Worm (Caenorhabditis elegans): ENCODE measurements around the gene C46C2.5.

The C46C2.5 gene

ce11 chrIV:9227650-9228049 lies 35.2 kb upstream of the C46C2.5 start:
- no peak for TF ChIP-seq F37D6.2 (tag; optimal IDR thresholded peaks at IDR 0.05)
- peak; percentile 92 for TF ChIP-seq aha-1 (tag)

- TF ChIP-seq unc-62 (GFP tag; optimal IDR thresholded peaks at IDR 0.05 in 1 of 2): peak in 1 of 2 experiments; percentile 19
- no peak for TF ChIP-seq unc-62 (tag; optimal IDR thresholded peaks at IDR 0.05)
- TF ChIP-seq F26F4.8 (GFP tag; conservative IDR thresholded peaks at IDR 0.05): no peak
These were observed 32.4 kb upstream of the C46C2.5 start, which contains the start of gene C46C2.3 for ce11 chrIV:9224825-9225224. TSS of gene C46C2.3 (plus strand) at chrIV:9225125.

- TF ChIP-seq nhr-48 (tag; optimal IDR thresholded peaks at IDR 0.05) (no peak), F26F4.8 (GFP tag; conservative IDR thresholded peaks at IDR 0.05) (no peak), zfp-2 (tag; optimal IDR thresholded peaks at IDR 0.05) (no peak), unc-62 (GFP tag; optimal IDR thresholded peaks at IDR 0.05 in 1 of 2) (peak in 1 of 2 experiments; percentile 78), unc-62 (tag; optimal IDR thresholded peaks at IDR 0.05) (no peak), ceh-20 (GFP tag; IDR thresholded peaks at IDR 0.05) (no peak), ceh-82 (tag; optimal IDR thresholded peaks at IDR 0.05) (no peak), ces-1 (GFP tag; optimal IDR thresholded peaks at IDR 0.05) (no peak), mxl-2 (GFP tag; conservative IDR thresholded peaks at IDR 0.05) (no peak)
These were observed 26.0 kb upstream of the C46C2.5 start for ce11 chrIV:9218415-9218814.

- no peak for TF ChIP-seq spr-1 (tag; optimal IDR thresholded peaks at IDR 0.05)
- no peak for TF ChIP-seq zip-2 (tag; optimal IDR thresholded peaks at IDR 0.05)
- TF ChIP-seq set-16 (GFP tag; IDR thresholded peaks at IDR 0.05): no peak
- no peak for TF ChIP-seq sdz-12 (GFP tag; optimal IDR thresholded peaks at IDR 0.05)
- TF ChIP-seq zag-1 (tag; optimal IDR thresholded peaks at IDR 0.05): no peak
- no peak for TF ChIP-seq nhr-76 (tag; optimal IDR thresholded peaks at IDR 0.05)
- no peak for TF ChIP-seq mdl-1 (tag; optimal IDR thresholded peaks at IDR 0.05)
- TF ChIP-seq daf-19 (GFP tag; conservative IDR thresholded peaks at IDR 0.05): no peak
- TF ChIP-seq nhr-77 (tag; optimal IDR thresholded peaks at IDR 0.05): no peak
- no peak for TF ChIP-seq dmd-9 (GFP tag; IDR thresholded peaks at IDR 0.05)
- no peak for TF ChIP-seq mdt-29 (GFP tag; IDR thresholded peaks at IDR 0.05)
- TF ChIP-seq nhr-25 (tag; optimal IDR thresholded peaks at IDR 0.05; ENCODE audit: borderline replicate concordance, insufficient read depth): no peak
- TF ChIP-seq F10B5.3 (tag; optimal IDR thresholded peaks at IDR 0.05): no peak
- no peak for TF ChIP-seq T20F7.1 (GFP tag; optimal IDR thresholded peaks at IDR 0.05)
- TF ChIP-seq nhr-237 (tag; optimal IDR thresholded peaks at IDR 0.05): no peak
- TF ChIP-seq nhr-6 (tag; optimal IDR thresholded peaks at IDR 0.05): no peak
- TF ChIP-seq egl-27 (tag; optimal IDR thresholded peaks at IDR 0.05): no peak
These were observed 25.0 kb upstream of the C46C2.5 start, which contains the start of gene C46C2.2 for ce11 chrIV:9217426-9217825. TSS of gene C46C2.2 (plus strand) at chrIV:9217726.

- TF ChIP-seq dve-1 (tag; optimal IDR thresholded peaks at IDR 0.05; ENCODE audit: insufficient read depth) (peak; percentile 21), nhr-111 (GFP tag; optimal IDR thresholded peaks at IDR 0.05) (no peak), sdz-12 (GFP tag; optimal IDR thresholded peaks at IDR 0.05) (no peak), zip-2 (tag; optimal IDR thresholded peaks at IDR 0.05) (no peak), dmd-8 (GFP tag; IDR thresholded peaks at IDR 0.05) (no peak), aha-1 (tag) (peak; percentile 13), lin-13 (GFP tag; optimal IDR thresholded peaks at IDR 0.05) (no peak), F10B5.3 (tag; optimal IDR thresholded peaks at IDR 0.05) (no peak), snpc-1.2 (GFP tag; IDR thresholded peaks at IDR 0.05) (no peak), fos-1 (tag; optimal IDR thresholded peaks at IDR 0.05) (no peak), lin-15B (tag; optimal IDR thresholded peaks at IDR 0.05) (no peak), ceh-28 (tag; optimal IDR thresholded peaks at IDR 0.05) (no peak), aly-2 (tag; optimal IDR thresholded peaks at IDR 0.05) (no peak), hlh-30 (tag; optimal IDR thresholded peaks at IDR 0.05; ENCODE audit: insufficient read depth) (peak; percentile 18), mdl-1 (tag; optimal IDR thresholded peaks at IDR 0.05) (no peak), nhr-11 (tag; optimal IDR thresholded peaks at IDR 0.05) (no peak), lir-3 (tag; optimal IDR thresholded peaks at IDR 0.05) (no peak), nhr-28 (tag; optimal IDR thresholded peaks at IDR 0.05) (peak; percentile 49), unc-62 (GFP tag; optimal IDR thresholded peaks at IDR 0.05 in 1 of 2) (peak in 1 of 2 experiments; percentile 45), unc-62 (tag; optimal IDR thresholded peaks at IDR 0.05) (no peak), Y5F2A.4 (GFP tag; optimal IDR thresholded peaks at IDR 0.05) (no peak), ceh-82 (tag; optimal IDR thresholded peaks at IDR 0.05) (no peak), nhr-76 (tag; optimal IDR thresholded peaks at IDR 0.05) (no peak), mep-1 (tag; optimal IDR thresholded peaks at IDR 0.05) (no peak), dpl-1 (GFP tag; optimal IDR thresholded peaks at IDR 0.05) (no peak), vab-7 (GFP tag; IDR thresholded peaks at IDR 0.05) (no peak)
These were observed 24.5 kb upstream of the C46C2.5 start for ce11 chrIV:9216956-9217355.

Measured in whole organism, L4 larva.